Worm (Caenorhabditis elegans) whole organism, L4/young adult: ENCODE measurements around the gene C29H12.6.

ENCODE experiments used
- dao-5 ChIP-seq: sonication (generic microtip); optimal IDR thresholded peaks from 2 replicates; lab custom pipeline; 2016; ENCODE audit warnings: missing genotype, missing genetic modification characterization, moderate library complexity, missing compliant biosample characterization
- him-1 ChIP-seq: sonication (generic microtip); optimal IDR thresholded peaks from 2 replicates; lab custom pipeline; 2016; ENCODE audit warnings: missing genotype, missing genetic modification reagents, missing genetic modification characterization, missing compliant biosample characterization

ce11 chrII:6107773-6108172 is 10.3 kb downstream of the C29H12.6 start:
- TF ChIP-seq dao-5 (tag; lab: Kevin White, UChicago) (no peak), him-1 (tag; lab: Kevin White, UChicago) (no peak)
